Worm (Caenorhabditis elegans) whole organism, midembryonic: ENCODE measurements around the gene spp-1.

ENCODE experiments used
- T22C8.4 ChIP-seq: fragments of 200-800 bp; sonication (Bioruptor generic); IDR thresholded peaks from 2 replicates; pipeline ENCODE4 v1.3.6; 2022; ENCODE audit warnings: missing genetic modification characterization, missing compliant biosample characterization
- cog-1 ChIP-seq: sonication (generic microtip); optimal IDR thresholded peaks from 2 replicates; lab custom pipeline; 2016; ENCODE audit warnings: missing genetic modification characterization, missing compliant biosample characterization
- flt-1 ChIP-seq: fragments of 200-800 bp; sonication (Bioruptor generic); IDR thresholded peaks from 2 replicates; pipeline ENCODE4 v1.3.6; 2022; ENCODE audit warnings: missing genetic modification characterization, missing compliant biosample characterization
- klf-2 ChIP-seq: fragments of 200-800 bp; sonication (Bioruptor generic); conservative IDR thresholded peaks from 2 replicates; pipeline ENCODE4 v1.3.6; 2022; ENCODE audit warnings: missing genetic modification reagents, missing genetic modification characterization, missing compliant biosample characterization
- med-1 ChIP-seq: sonication (generic microtip); optimal IDR thresholded peaks from 2 replicates; lab custom pipeline; 2017; ENCODE audit warnings: missing genetic modification characterization, mild to moderate bottlenecking, missing compliant biosample characterization, antibody characterized with exemption, missing genetic modification reagents; ENCODE audit not compliant: insufficient read depth
- ref-1 ChIP-seq: fragments of 200-800 bp; sonication (Bioruptor generic); conservative IDR thresholded peaks from 2 replicates; pipeline ENCODE4 v1.3.6; 2022; ENCODE audit warnings: missing genetic modification reagents, missing genetic modification characterization, missing compliant biosample characterization
- tab-1 ChIP-seq: fragments of 200-800 bp; sonication (Bioruptor generic); IDR thresholded peaks from 2 replicates; pipeline ENCODE4 v1.3.6; 2022; ENCODE audit warnings: missing genetic modification characterization, missing compliant biosample characterization
- ztf-23 ChIP-seq: fragments of 200-800 bp; sonication (Bioruptor generic); IDR thresholded peaks from 2 replicates; pipeline ENCODE4 v1.3.6; 2022; ENCODE audit warnings: missing genetic modification reagents, missing genetic modification characterization, missing compliant biosample characterization
- ztf-29 ChIP-seq: fragments of 200-800 bp; sonication (Bioruptor generic); IDR thresholded peaks from 2 replicates; pipeline ENCODE4 v1.3.6; 2022; ENCODE audit warnings: missing genetic modification reagents, missing genetic modification characterization, missing compliant biosample characterization

ce11 chrIII:10341758-10342157 lies 13.7 kb downstream of the spp-1 start, which contains the start of gene tbx-9:
- TF ChIP-seq med-1 (GFP tag; lab: Kevin White, UChicago) (no peak), ztf-23 (GFP tag; lab: Robert Waterston, UW) (no peak), flt-1 (GFP tag; lab: Robert Waterston, UW) (no peak), tab-1 (GFP tag; lab: Robert Waterston, UW) (no peak), klf-2 (GFP tag; lab: Robert Waterston, UW) (no peak), ztf-29 (no peak), ref-1 (GFP tag; lab: Robert Waterston, UW) (no peak), cog-1 (no peak), T22C8.4 (GFP tag; lab: Robert Waterston, UW) (no peak)
